Worm (Caenorhabditis elegans) whole organism, midembryonic: Measurements from ENCODE around the gene C02F4.4.

Source experiments
- T22C8.4 ChIP-seq: fragments of 200-800 bp; sonication (Bioruptor generic); IDR thresholded peaks from 2 replicates; pipeline ENCODE4 v1.3.6; 2022; ENCODE audit warnings: missing genetic modification characterization, missing compliant biosample characterization
- cog-1 ChIP-seq: sonication (generic microtip); optimal IDR thresholded peaks from 2 replicates; lab custom pipeline; 2016; ENCODE audit warnings: missing genetic modification characterization, missing compliant biosample characterization
- flt-1 ChIP-seq: fragments of 200-800 bp; sonication (Bioruptor generic); IDR thresholded peaks from 2 replicates; pipeline ENCODE4 v1.3.6; 2022; ENCODE audit warnings: missing genetic modification characterization, missing compliant biosample characterization
- klf-2 ChIP-seq: fragments of 200-800 bp; sonication (Bioruptor generic); conservative IDR thresholded peaks from 2 replicates; pipeline ENCODE4 v1.3.6; 2022; ENCODE audit warnings: missing genetic modification reagents, missing genetic modification characterization, missing compliant biosample characterization
- med-1 ChIP-seq: sonication (generic microtip); optimal IDR thresholded peaks from 2 replicates; lab custom pipeline; 2017; ENCODE audit warnings: missing genetic modification characterization, mild to moderate bottlenecking, missing compliant biosample characterization, antibody characterized with exemption, missing genetic modification reagents; ENCODE audit not compliant: insufficient read depth
- ref-1 ChIP-seq: fragments of 200-800 bp; sonication (Bioruptor generic); conservative IDR thresholded peaks from 2 replicates; pipeline ENCODE4 v1.3.6; 2022; ENCODE audit warnings: missing genetic modification reagents, missing genetic modification characterization, missing compliant biosample characterization
- tab-1 ChIP-seq: fragments of 200-800 bp; sonication (Bioruptor generic); IDR thresholded peaks from 2 replicates; pipeline ENCODE4 v1.3.6; 2022; ENCODE audit warnings: missing genetic modification characterization, missing compliant biosample characterization
- ztf-23 ChIP-seq: fragments of 200-800 bp; sonication (Bioruptor generic); IDR thresholded peaks from 2 replicates; pipeline ENCODE4 v1.3.6; 2022; ENCODE audit warnings: missing genetic modification reagents, missing genetic modification characterization, missing compliant biosample characterization
- ztf-29 ChIP-seq: fragments of 200-800 bp; sonication (Bioruptor generic); IDR thresholded peaks from 2 replicates; pipeline ENCODE4 v1.3.6; 2022; ENCODE audit warnings: missing genetic modification reagents, missing genetic modification characterization, missing compliant biosample characterization

The C02F4.4 gene

DNA sequence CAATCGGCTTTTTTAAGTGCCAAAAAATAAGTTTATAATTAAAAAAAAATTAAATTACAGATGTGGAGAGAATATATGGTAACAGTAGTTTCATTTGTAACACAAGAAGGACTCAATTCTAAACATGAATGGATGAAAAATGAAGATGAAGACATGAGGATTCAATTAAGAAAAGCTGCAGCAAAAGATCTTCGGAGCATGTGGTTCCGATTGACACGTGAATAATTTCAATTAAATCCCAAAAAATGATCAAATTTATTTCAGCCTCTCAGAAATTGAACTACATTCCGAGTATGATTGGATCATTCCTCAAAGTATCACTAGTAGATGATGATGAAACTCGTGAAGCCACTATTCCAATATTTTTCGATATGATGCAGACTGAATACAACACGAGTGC, 25.6 kb downstream of the C02F4.4 start:
- TF ChIP-seq flt-1 (GFP tag; lab: Robert Waterston, UW), result no peak
- TF ChIP-seq klf-2 (GFP tag; lab: Robert Waterston, UW), result no peak
- no peak for TF ChIP-seq cog-1 (tag; lab: Kevin White, UChicago)
- no peak for TF ChIP-seq med-1 (GFP tag; lab: Kevin White, UChicago)
- no peak for TF ChIP-seq T22C8.4 (GFP tag; lab: Robert Waterston, UW)
- no peak for TF ChIP-seq ztf-29 (GFP tag; lab: Robert Waterston, UW)
- no peak for TF ChIP-seq ref-1
- TF ChIP-seq ztf-23, result no peak
- no peak for TF ChIP-seq tab-1 (GFP tag; lab: Robert Waterston, UW)

DNA sequence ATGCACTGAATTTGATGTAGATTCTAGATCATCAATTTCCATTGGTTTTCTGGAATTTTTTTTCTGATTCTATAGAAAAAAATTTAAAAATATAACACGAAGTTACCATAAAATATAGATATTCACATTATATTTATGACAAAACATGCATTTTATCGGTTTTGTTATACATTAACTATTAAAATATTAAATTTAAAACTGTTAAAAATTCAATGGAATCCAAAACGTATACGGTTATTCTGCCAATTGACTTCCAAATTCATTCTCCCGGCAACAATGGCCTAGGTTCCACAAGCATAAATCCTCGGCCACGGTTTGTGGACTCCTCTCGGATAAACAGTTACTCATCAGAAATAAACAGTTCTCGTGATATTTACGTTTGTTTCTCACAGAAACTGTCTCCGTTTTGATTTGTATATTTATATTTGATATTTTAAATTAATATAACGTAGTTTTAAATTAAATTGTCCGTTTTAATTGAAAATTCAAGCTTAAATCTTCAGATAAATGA, 31.4 kb downstream of the C02F4.4 start, which contains the start of the genes F01D4.5 and ced-5:
TSS of gene F01D4.5 (minus strand) at position 51 of the 511 bp plus-strand sequence.
TSS of gene ced-5 (plus strand) at position 504 of the 511 bp plus-strand sequence.
- peak; percentile 64 for TF ChIP-seq cog-1 (tag; lab: Kevin White, UChicago)
- peak; percentile 83 for TF ChIP-seq flt-1 (GFP tag; lab: Robert Waterston, UW)
- TF ChIP-seq ztf-29 (GFP tag; lab: Robert Waterston, UW), result no peak
- no peak for TF ChIP-seq ref-1
- TF ChIP-seq klf-2 (GFP tag; lab: Robert Waterston, UW), result no peak
- peak; percentile 42; the same call in 1 of the 2 replicates for TF ChIP-seq ztf-23
- TF ChIP-seq T22C8.4 (GFP tag; lab: Robert Waterston, UW), result 0 out of 2 replicates have a peak, but pooled peaks have one; percentile 18
- TF ChIP-seq tab-1 (GFP tag; lab: Robert Waterston, UW), result no peak
- TF ChIP-seq med-1 (GFP tag; lab: Kevin White, UChicago), result no peak

DNA sequence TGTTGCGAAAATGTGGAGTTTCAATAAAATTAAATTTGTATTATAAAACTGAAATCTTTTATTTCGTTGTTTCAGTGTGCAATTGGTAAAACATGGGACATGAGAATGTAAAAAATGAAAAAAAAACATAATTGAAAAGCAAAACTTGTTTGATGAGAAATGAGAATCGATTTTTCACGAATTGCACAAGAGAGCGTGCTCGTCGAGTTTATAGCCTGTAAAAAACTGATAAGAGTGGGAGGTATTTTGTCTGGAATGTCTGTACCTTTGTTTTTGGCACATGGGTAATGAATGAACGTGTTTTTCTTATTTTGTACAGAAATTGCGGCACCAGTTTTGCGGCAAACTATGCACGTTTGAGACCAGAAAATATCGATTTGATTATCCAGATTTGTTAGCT, 32.4 kb downstream of the C02F4.4 start:
- TF ChIP-seq flt-1 (GFP tag; lab: Robert Waterston, UW) (no peak), cog-1 (tag; lab: Kevin White, UChicago) (no peak), ref-1 (no peak), klf-2 (GFP tag; lab: Robert Waterston, UW) (no peak), ztf-23 (no peak), tab-1 (GFP tag; lab: Robert Waterston, UW) (no peak), T22C8.4 (GFP tag; lab: Robert Waterston, UW) (no peak), ztf-29 (GFP tag; lab: Robert Waterston, UW) (no peak), med-1 (GFP tag; lab: Kevin White, UChicago) (no peak)

DNA sequence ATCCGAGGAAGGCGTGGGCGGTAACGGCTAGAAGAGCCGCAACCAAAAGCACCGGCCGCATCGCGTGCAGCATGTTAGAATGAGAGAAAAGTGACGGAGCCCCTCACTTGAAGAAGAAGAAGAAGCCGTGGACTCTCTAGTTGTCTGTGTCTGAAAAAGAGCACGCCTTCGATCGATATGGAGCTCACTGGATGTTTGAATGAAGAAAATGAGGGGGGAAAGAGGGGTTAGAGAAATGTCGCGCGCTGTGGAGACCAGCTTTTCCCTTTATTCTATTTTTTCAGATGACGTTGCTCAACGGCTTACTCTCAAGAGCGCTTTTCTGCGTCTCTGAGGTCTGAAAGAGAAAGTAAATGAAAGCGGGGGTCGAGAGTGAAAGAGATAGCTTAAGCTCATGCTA, 33.3 kb downstream of the C02F4.4 start, which contains the start of gene egl-21:
TSS of gene egl-21 (minus strand) at position 150 of the 400 bp plus-strand sequence.
- TF ChIP-seq T22C8.4 (GFP tag; lab: Robert Waterston, UW) (no peak), tab-1 (GFP tag; lab: Robert Waterston, UW) (no peak), ref-1 (no peak), flt-1 (GFP tag; lab: Robert Waterston, UW) (no peak), med-1 (GFP tag; lab: Kevin White, UChicago) (no peak), ztf-23 (no peak), klf-2 (GFP tag; lab: Robert Waterston, UW) (no peak), ztf-29 (GFP tag; lab: Robert Waterston, UW) (no peak)

DNA sequence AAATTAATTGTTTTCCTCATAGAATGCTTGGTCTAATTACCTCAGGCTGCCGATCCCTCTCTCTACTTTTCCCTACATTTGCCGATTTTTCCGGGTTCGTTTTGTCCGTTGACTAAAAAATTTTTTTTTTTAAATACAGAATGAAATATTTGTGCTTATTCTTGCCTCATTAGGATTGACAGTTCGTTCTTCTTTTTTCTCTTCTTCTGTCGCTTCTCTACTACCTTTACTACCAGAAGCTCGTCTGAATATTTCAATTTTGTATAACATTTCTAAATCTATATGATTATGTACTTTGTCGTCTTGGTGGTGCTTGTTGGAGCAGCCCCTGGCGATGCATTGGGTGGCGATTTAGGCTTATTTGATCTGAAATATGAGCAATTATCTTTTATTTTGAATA, 39.8 kb downstream of the C02F4.4 start:
- TF ChIP-seq T22C8.4 (GFP tag; lab: Robert Waterston, UW) (no peak), ztf-29 (GFP tag; lab: Robert Waterston, UW) (no peak), flt-1 (GFP tag; lab: Robert Waterston, UW) (no peak), ztf-23 (no peak), med-1 (GFP tag; lab: Kevin White, UChicago) (no peak), klf-2 (GFP tag; lab: Robert Waterston, UW) (no peak), ref-1 (no peak), tab-1 (GFP tag; lab: Robert Waterston, UW) (no peak), cog-1 (tag; lab: Kevin White, UChicago) (no peak)

DNA sequence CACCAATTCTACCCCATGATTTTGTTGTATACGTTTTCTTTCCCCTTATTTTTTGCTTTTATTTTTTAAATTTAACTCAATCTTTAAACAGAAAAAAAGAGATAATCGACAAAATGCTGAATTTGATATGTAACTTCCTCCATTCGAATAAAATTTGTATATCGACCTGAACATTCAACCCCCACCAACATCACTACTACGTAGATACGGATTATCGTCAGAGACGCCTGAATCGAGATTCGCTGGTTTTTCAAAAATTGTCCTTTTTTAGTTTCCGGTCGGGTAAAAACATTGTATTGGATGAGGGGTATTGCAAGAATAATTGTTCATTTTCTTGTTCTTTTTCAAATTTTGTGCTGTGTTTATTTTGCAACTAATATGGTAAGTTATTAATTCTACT, 42.5 kb downstream of the C02F4.4 start, which contains the start of gene bgnt-1.1:
TSS of gene bgnt-1.1 (plus strand) at position 301 of the 400 bp plus-strand sequence.
- no peak for TF ChIP-seq klf-2 (GFP tag; lab: Robert Waterston, UW)
- no peak for TF ChIP-seq ztf-23
- no peak for TF ChIP-seq T22C8.4 (GFP tag; lab: Robert Waterston, UW)
- no peak for TF ChIP-seq flt-1 (GFP tag; lab: Robert Waterston, UW)
- TF ChIP-seq ref-1, result no peak
- no peak for TF ChIP-seq tab-1 (GFP tag; lab: Robert Waterston, UW)
- TF ChIP-seq ztf-29 (GFP tag; lab: Robert Waterston, UW), result no peak
- TF ChIP-seq cog-1 (tag; lab: Kevin White, UChicago), result no peak
- TF ChIP-seq med-1 (GFP tag; lab: Kevin White, UChicago), result no peak

DNA sequence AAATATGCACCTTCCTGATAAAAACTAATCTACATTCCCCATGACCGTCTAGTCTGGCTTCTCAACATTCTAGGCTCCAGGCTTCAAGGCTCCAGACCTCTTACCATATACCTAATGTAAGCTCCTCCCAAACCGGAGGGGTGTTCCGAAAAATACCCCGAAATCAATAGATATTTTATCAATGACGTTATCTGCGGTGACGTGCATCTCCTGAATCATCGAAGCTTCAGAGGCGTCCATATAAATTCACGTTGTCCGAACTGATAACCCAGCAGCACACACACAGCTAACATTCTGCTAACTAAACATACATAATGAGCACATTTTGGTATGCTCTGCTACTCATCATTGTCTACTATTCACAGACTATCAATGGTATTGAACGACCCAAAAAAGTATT, 45.5 kb downstream of the C02F4.4 start, which contains the start of gene ugt-44:
TSS of gene ugt-44 (plus strand) at position 248 of the 400 bp plus-strand sequence.
- TF ChIP-seq flt-1 (GFP tag; lab: Robert Waterston, UW) (no peak), klf-2 (GFP tag; lab: Robert Waterston, UW) (no peak), ztf-23 (no peak), T22C8.4 (GFP tag; lab: Robert Waterston, UW) (no peak), cog-1 (tag; lab: Kevin White, UChicago) (no peak), med-1 (GFP tag; lab: Kevin White, UChicago) (no peak), tab-1 (GFP tag; lab: Robert Waterston, UW) (no peak), ztf-29 (GFP tag; lab: Robert Waterston, UW) (no peak), ref-1 (no peak)

DNA sequence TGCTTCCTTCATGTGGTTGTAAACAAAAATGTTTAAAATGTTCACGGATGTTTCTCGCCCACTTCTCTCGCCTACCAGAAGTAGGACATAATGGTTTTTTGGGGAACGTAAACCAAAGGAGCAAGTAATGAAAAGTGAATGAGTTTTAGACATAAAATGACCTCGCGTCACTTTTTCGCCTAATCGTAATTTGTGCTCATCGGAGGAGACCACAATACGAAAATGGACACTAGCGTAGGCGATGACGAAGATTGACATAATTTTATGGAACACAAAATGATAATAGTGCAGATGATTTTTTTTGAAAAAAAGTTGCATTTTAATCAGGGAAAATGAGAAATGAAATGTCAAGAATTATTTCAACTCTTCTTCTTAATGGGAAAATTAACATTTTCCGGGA, 46.4 kb downstream of the C02F4.4 start:
- TF ChIP-seq klf-2 (GFP tag; lab: Robert Waterston, UW) (no peak), ref-1 (no peak)

DNA sequence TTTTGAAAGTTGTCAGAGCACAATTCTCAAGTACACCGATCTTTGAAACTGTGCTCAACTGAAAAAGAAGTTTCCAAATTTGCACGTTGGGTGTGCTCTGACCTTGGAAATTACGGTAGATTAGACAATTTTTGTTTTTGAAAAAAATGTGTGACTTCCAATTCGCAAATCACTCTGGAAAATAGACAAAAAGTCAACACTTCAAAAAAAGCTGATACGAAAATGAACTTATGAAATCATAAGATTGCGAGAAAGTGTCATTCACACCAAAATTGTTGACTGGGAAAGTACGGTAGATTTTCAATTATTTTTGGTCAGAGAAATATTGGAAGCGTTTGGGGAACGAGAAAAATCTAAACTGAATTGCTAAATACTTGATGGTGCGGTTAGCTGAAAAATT, 47.7 kb downstream of the C02F4.4 start:
- no peak for TF ChIP-seq ref-1
- no peak for TF ChIP-seq cog-1 (tag; lab: Kevin White, UChicago)
- TF ChIP-seq med-1 (GFP tag; lab: Kevin White, UChicago), result no peak
- no peak for TF ChIP-seq T22C8.4 (GFP tag; lab: Robert Waterston, UW)
- TF ChIP-seq flt-1 (GFP tag; lab: Robert Waterston, UW), result no peak
- no peak for TF ChIP-seq klf-2 (GFP tag; lab: Robert Waterston, UW)
- no peak for TF ChIP-seq ztf-23
- TF ChIP-seq tab-1 (GFP tag; lab: Robert Waterston, UW), result no peak
- no peak for TF ChIP-seq ztf-29 (GFP tag; lab: Robert Waterston, UW)
